Fruit fly (Drosophila melanogaster) whole organism, prepupa: Measurements from ENCODE around the gene fzr.
A peak's percentile ranks its signal among the peaks of the same experiment; 100 is the strongest.

Experiments
- Blimp-1 ChIP-seq: fragments of 200-800 bp; sonication (Bioruptor generic); optimal IDR thresholded peaks from 3 replicates; lab custom pipeline; 2017; ENCODE audit warnings: missing biosample characterization, missing genetic modification characterization, mild to moderate bottlenecking, moderate library complexity, missing genetic modification reagents
- CG10631 ChIP-seq: fragments of 200-800 bp; sonication (Bioruptor generic); optimal IDR thresholded peaks from 2 replicates; lab custom pipeline; 2016; ENCODE audit warnings: missing biosample characterization, missing genetic modification characterization
- CG10669 ChIP-seq: fragments of 200-800 bp; sonication (Bioruptor generic); optimal IDR thresholded peaks from 3 replicates; lab custom pipeline; 2018; ENCODE audit warnings: missing biosample characterization, mild to moderate bottlenecking, missing genetic modification characterization, moderate library complexity
- CG11902 ChIP-seq: fragments of 200-800 bp; sonication (Bioruptor generic); optimal IDR thresholded peaks from 3 replicates; lab custom pipeline; 2016; ENCODE audit warnings: missing biosample characterization, missing genetic modification characterization
- CG15336 ChIP-seq: fragments of 200-800 bp; sonication (Bioruptor generic); IDR thresholded peaks from 2 replicates; pipeline ENCODE4 v1.3.6; 2022; ENCODE audit warnings: missing biosample characterization, missing genetic modification characterization
- CG1621 ChIP-seq: fragments of 200-800 bp; sonication (Bioruptor generic); optimal IDR thresholded peaks from 3 replicates; lab custom pipeline; 2018; ENCODE audit warnings: missing biosample characterization, mild to moderate bottlenecking, missing genetic modification characterization
- CG16779 ChIP-seq: fragments of 200-800 bp; sonication (Bioruptor generic); optimal IDR thresholded peaks from 3 replicates; lab custom pipeline; 2017; ENCODE audit warnings: missing biosample characterization, mild to moderate bottlenecking, missing genetic modification characterization
- CG3032 ChIP-seq: fragments of 200-800 bp; optimal IDR thresholded peaks from 2 replicates; lab custom pipeline; 2019; ENCODE audit warnings: missing biosample characterization, mild to moderate bottlenecking, missing genetic modification characterization, moderate library complexity
- CG31627 ChIP-seq: fragments of 200-800 bp; sonication (Bioruptor generic); optimal IDR thresholded peaks from 3 replicates; lab custom pipeline; 2016; ENCODE audit warnings: missing biosample characterization, missing genetic modification characterization
- CG32006 ChIP-seq: fragments of 200-800 bp; sonication (Bioruptor generic); optimal IDR thresholded peaks from 3 replicates; lab custom pipeline; 2017; ENCODE audit warnings: missing biosample characterization, mild to moderate bottlenecking, missing genetic modification characterization
- CG34406 ChIP-seq: fragments of 200-800 bp; sonication (Bioruptor generic); optimal IDR thresholded peaks from 3 replicates; lab custom pipeline; 2016; ENCODE audit warnings: missing biosample characterization, missing genetic modification characterization
- CG3919 ChIP-seq: fragments of 200-800 bp; sonication (Bioruptor generic); optimal IDR thresholded peaks from 3 replicates; lab custom pipeline; 2016; ENCODE audit warnings: missing biosample characterization, missing genetic modification characterization
- CG6163 ChIP-seq: fragments of 200-800 bp; sonication (Bioruptor generic); IDR thresholded peaks from 3 replicates; pipeline ENCODE4 v1.3.6; 2022; ENCODE audit warnings: missing biosample characterization, missing genetic modification characterization
- CG6276 ChIP-seq: fragments of 200-800 bp; sonication (Bioruptor generic); optimal IDR thresholded peaks from 2 replicates; lab custom pipeline; 2017; ENCODE audit warnings: missing biosample characterization, mild to moderate bottlenecking, missing genetic modification characterization
- CG6792 ChIP-seq: fragments of 200-800 bp; sonication (Bioruptor generic); optimal IDR thresholded peaks from 3 replicates; lab custom pipeline; 2016; ENCODE audit warnings: missing biosample characterization, missing genetic modification characterization
- CG6808 ChIP-seq: fragments of 200-800 bp; sonication (Bioruptor generic); optimal IDR thresholded peaks from 3 replicates; lab custom pipeline; 2017; ENCODE audit warnings: missing biosample characterization, missing genetic modification characterization, mild to moderate bottlenecking, moderate library complexity, missing genetic modification reagents
- CG7368 ChIP-seq: fragments of 200-800 bp; sonication (Bioruptor generic); optimal IDR thresholded peaks from 3 replicates; lab custom pipeline; 2016; ENCODE audit warnings: missing biosample characterization, missing genetic modification characterization
- CG8632 ChIP-seq: fragments of 200-800 bp; sonication (Bioruptor generic); optimal IDR thresholded peaks from 3 replicates; lab custom pipeline; 2016; ENCODE audit warnings: missing biosample characterization, missing genetic modification characterization
- CG9139 ChIP-seq: fragments of 200-800 bp; sonication (Bioruptor generic); optimal IDR thresholded peaks from 3 replicates; lab custom pipeline; 2017; ENCODE audit warnings: missing biosample characterization, mild to moderate bottlenecking, missing genetic modification characterization
- Eip75B ChIP-seq: fragments of 200-800 bp; sonication (Bioruptor generic); optimal IDR thresholded peaks from 3 replicates; lab custom pipeline; 2016; ENCODE audit warnings: missing biosample characterization, missing genetic modification characterization
- Eip78C ChIP-seq: fragments of 200-800 bp; sonication (Bioruptor generic); peaks from one replicate; lab custom pipeline; 2016; ENCODE audit warnings: missing biosample characterization, missing genetic modification characterization
- Gug ChIP-seq: fragments of 200-800 bp; sonication (Bioruptor generic); IDR thresholded peaks from 2 replicates; pipeline ENCODE4 v1.3.6; 2022; ENCODE audit warnings: missing biosample characterization, missing genetic modification characterization
- Hr39 ChIP-seq: fragments of 200-800 bp; sonication (Bioruptor generic); optimal IDR thresholded peaks from 2 replicates; lab custom pipeline; 2016; ENCODE audit warnings: missing biosample characterization, missing genetic modification characterization
- Hr4 ChIP-seq: fragments of 200-800 bp; sonication (Bioruptor generic); optimal IDR thresholded peaks from 3 replicates; lab custom pipeline; 2016; ENCODE audit warnings: missing biosample characterization, missing genetic modification characterization
- Met ChIP-seq: fragments of 200-800 bp; sonication (Bioruptor generic); optimal IDR thresholded peaks from 3 replicates; lab custom pipeline; 2016; ENCODE audit warnings: missing biosample characterization, missing genetic modification characterization
- OdsH ChIP-seq: fragments of 200-800 bp; sonication (Bioruptor generic); optimal IDR thresholded peaks from 3 replicates; lab custom pipeline; 2016; ENCODE audit warnings: missing biosample characterization, missing genetic modification characterization
- Sox15 ChIP-seq: fragments of 200-800 bp; sonication (Bioruptor generic); optimal IDR thresholded peaks from 3 replicates; lab custom pipeline; 2016; ENCODE audit warnings: missing biosample characterization, missing genetic modification characterization
- acj6 ChIP-seq: fragments of 200-800 bp; sonication (Bioruptor generic); optimal IDR thresholded peaks from 3 replicates; lab custom pipeline; 2016; ENCODE audit warnings: missing biosample characterization, missing genetic modification characterization
- cyc ChIP-seq: fragments of 200-800 bp; sonication (Bioruptor generic); optimal IDR thresholded peaks from 3 replicates; lab custom pipeline; 2016; ENCODE audit warnings: missing biosample characterization, missing genetic modification characterization
- dsx ChIP-seq: fragments of 200-800 bp; optimal IDR thresholded peaks from 3 replicates; lab custom pipeline; 2019; ENCODE audit warnings: missing biosample characterization, mild to moderate bottlenecking, missing genetic modification characterization, moderate library complexity; ENCODE audit not compliant: poor library complexity, severe bottlenecking
- eg ChIP-seq: fragments of 200-800 bp; sonication (Bioruptor generic); IDR thresholded peaks from 3 replicates; pipeline ENCODE4 v1.3.6; 2022; ENCODE audit warnings: missing biosample characterization, missing genetic modification characterization
- esn ChIP-seq: fragments of 200-800 bp; sonication (Bioruptor generic); optimal IDR thresholded peaks from 2 replicates; lab custom pipeline; 2016; ENCODE audit warnings: missing biosample characterization, mild to moderate bottlenecking, missing genetic modification characterization, moderate library complexity
- fd85E ChIP-seq: fragments of 200-800 bp; sonication (Bioruptor generic); optimal IDR thresholded peaks from 3 replicates; lab custom pipeline; 2016; ENCODE audit warnings: missing biosample characterization, missing genetic modification characterization
- fkh ChIP-seq: fragments of 200-800 bp; sonication (Bioruptor generic); optimal IDR thresholded peaks from 3 replicates; lab custom pipeline; 2017; ENCODE audit warnings: missing biosample characterization, mild to moderate bottlenecking, missing genetic modification characterization, moderate library complexity
- lz ChIP-seq: fragments of 200-800 bp; sonication (Bioruptor generic); optimal IDR thresholded peaks from 3 replicates; lab custom pipeline; 2016; ENCODE audit warnings: missing biosample characterization, missing genetic modification characterization
- net ChIP-seq: fragments of 200-800 bp; sonication (Bioruptor generic); optimal IDR thresholded peaks from 3 replicates; lab custom pipeline; 2016; ENCODE audit warnings: missing biosample characterization, missing genetic modification characterization
- pdm3 ChIP-seq: fragments of 200-800 bp; sonication (Bioruptor generic); optimal IDR thresholded peaks from 3 replicates; lab custom pipeline; 2016; ENCODE audit warnings: missing biosample characterization, missing genetic modification characterization
- spab ChIP-seq: fragments of 200-800 bp; sonication (Bioruptor generic); optimal IDR thresholded peaks from 2 replicates; lab custom pipeline; 2017; ENCODE audit warnings: missing biosample characterization, mild to moderate bottlenecking, missing genetic modification characterization, missing genetic modification reagents
- ss ChIP-seq, 2 experiments: fragments of 200-800 bp; sonication (Bioruptor generic); optimal IDR thresholded peaks; 2 replicates in 1 of 2; 3 replicates in 1 of 2; lab custom pipeline; 2017 to 2018; ENCODE audit warnings: mild to moderate bottlenecking in 2 of 2, missing biosample characterization in 2 of 2, missing genetic modification characterization in 2 of 2, moderate library complexity in 1 of 2
- svp ChIP-seq: fragments of 200-800 bp; sonication (Bioruptor generic); peaks from one replicate; lab custom pipeline; 2016; ENCODE audit warnings: missing biosample characterization, missing genetic modification characterization
- topi ChIP-seq: fragments of 200-800 bp; sonication (Bioruptor generic); optimal IDR thresholded peaks from 3 replicates; lab custom pipeline; 2016; ENCODE audit warnings: missing biosample characterization, missing genetic modification characterization
- vri ChIP-seq: fragments of 200-800 bp; sonication (Bioruptor generic); optimal IDR thresholded peaks from 3 replicates; lab custom pipeline; 2016; ENCODE audit warnings: missing biosample characterization, mild to moderate bottlenecking, missing genetic modification characterization

The fzr gene

DNA sequence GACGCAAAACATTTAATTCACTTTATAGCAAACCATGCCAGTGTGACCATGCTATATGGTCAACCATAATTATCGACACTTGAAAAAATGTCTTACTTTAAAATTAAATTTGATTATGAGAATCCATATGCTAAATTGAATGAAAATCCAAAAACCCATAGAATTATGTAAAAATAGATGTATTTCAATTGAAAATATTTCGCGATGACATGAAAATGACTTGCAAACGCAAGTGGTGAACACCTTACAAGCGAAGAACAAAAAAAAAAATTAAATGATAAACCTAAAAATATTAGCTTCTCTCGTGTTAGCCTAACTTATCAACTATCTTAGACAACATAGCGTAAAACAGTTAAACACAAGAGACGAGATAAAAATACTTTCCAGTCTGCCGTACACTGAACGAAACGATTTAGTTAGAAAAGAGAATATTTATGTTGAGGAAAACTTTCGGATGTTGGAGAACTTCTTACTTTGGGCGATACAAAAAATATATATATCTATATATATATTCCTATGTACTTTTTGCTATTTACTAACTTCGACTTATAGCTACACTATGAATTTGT is 560 bp upstream of the fzr start (continued):
- TF ChIP-seq CG11902 (GFP tag; lab: Kevin White, UChicago) (no peak), acj6 (GFP tag; lab: Kevin White, UChicago) (peak; percentile 61), CG10631 (GFP tag; lab: Kevin White, UChicago) (peak; percentile 62), Hr4 (peak; percentile 64), CG6808 (GFP tag; lab: Kevin White, UChicago) (peak; percentile 30), CG3919 (peak; percentile 61), Eip75B (GFP tag; lab: Kevin White, UChicago) (peak; percentile 44), Sox15 (GFP tag; lab: Kevin White, UChicago) (peak; percentile 38), Hr39 (GFP tag; lab: Kevin White, UChicago) (peak; percentile 67), CG1621 (no peak), CG34406 (GFP tag; lab: Kevin White, UChicago) (peak; percentile 46), CG31627 (GFP tag; lab: Kevin White, UChicago) (peak; percentile 57), OdsH (GFP tag; lab: Kevin White, UChicago) (peak; percentile 62), Blimp-1 (no peak)

DNA sequence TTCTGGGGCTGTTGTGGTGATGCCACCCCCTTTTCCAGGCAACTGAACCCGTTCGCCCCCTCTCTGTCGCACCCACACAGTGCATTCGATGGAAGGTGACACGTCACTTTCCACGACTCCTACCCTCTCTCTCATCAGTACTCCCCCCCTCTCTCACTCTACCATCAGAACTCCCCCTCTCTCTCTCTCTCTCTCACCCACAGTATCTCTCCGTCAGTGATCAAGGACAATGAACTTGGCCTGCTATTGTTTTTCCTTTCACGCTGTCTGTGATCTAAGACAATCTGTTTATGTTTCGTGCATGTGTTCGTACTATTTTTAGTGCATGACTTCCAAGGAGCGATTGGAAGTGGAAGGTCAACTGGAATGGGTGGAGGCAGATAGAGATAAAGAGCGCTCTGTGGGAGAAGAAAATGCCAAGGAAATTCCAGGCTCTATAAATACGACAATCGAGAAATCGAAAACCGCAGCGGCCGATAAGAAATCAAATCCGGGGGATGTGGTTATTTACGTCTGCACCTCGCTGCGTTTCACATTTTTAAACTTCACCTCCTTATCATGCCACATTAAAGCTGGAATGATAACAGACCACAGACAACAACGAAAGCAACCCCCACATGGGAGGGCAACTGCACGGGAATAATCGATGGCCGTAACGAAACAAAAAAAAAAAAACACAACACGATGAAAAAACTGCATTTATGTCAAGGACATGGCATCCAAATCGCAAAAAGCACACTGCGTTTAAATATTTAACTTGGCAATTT is 1.0 kb downstream of the fzr start:
- TF ChIP-seq Sox15 (GFP tag; lab: Kevin White, UChicago): no peak
- TF ChIP-seq svp (GFP tag; lab: Kevin White, UChicago): peak; percentile 95
- TF ChIP-seq, all 60 proteins: peak for 1

DNA sequence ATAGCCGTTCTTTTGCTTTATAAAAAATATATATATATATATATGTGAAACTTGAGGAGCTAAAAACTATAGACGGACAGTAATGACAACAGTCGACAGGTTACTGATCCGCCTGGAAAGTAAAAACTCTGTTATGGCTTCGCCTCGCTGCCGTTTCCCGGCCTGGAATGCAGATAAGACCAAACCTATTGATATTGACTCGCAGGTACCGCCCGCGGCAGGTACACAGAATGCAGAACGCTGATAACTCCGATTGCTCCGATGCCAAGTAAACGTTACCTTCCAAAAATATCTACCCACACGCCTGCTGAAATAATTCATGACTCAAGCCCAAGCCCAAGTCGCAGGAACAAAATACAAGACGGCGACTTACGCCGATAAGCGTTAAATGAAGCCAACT is 1.9 kb downstream of the fzr start:
- TF ChIP-seq CG8632 (GFP tag; lab: Kevin White, UChicago): no peak
- TF ChIP-seq esn (GFP tag; lab: Kevin White, UChicago): peak; percentile 30
- TF ChIP-seq CG6808 (GFP tag; lab: Kevin White, UChicago): no peak
- peak; percentile 12 for TF ChIP-seq net
- peak; percentile 34 for TF ChIP-seq Eip78C (GFP tag; lab: Kevin White, UChicago)
- TF ChIP-seq spab (GFP tag; lab: Kevin White, UChicago): no peak
- TF ChIP-seq cyc: no peak
- TF ChIP-seq CG32006 (GFP tag; lab: Kevin White, UChicago): no peak
- TF ChIP-seq CG9139 (GFP tag; lab: Kevin White, UChicago): peak; percentile 22
- TF ChIP-seq acj6 (GFP tag; lab: Kevin White, UChicago): no peak
- TF ChIP-seq CG6163: 0 out of 3 replicates have a peak, but pooled peaks have one; percentile 34
- TF ChIP-seq pdm3 (GFP tag; lab: Kevin White, UChicago): no peak
- peak; percentile 59 for TF ChIP-seq vri (GFP tag; lab: Kevin White, UChicago)
- peak; percentile 27 for TF ChIP-seq CG10631 (GFP tag; lab: Kevin White, UChicago)
- TF ChIP-seq CG6276 (GFP tag; lab: Kevin White, UChicago): no peak
- 0 out of 3 replicates have a peak, but pooled peaks have one; percentile 21 for TF ChIP-seq eg (GFP tag; lab: Robert Waterston, UW)
- TF ChIP-seq CG10669 (GFP tag; lab: Kevin White, UChicago): no peak
- no peak for TF ChIP-seq Met (GFP tag; lab: Kevin White, UChicago)
- peak in 1 of 2 experiments; percentile 55 for TF ChIP-seq ss (GFP tag; optimal IDR thresholded peaks at IDR 0.05; lab: Kevin White, UChicago)
- TF ChIP-seq topi (GFP tag; lab: Kevin White, UChicago): peak; percentile 6
- peak; percentile 52 for TF ChIP-seq svp (GFP tag; lab: Kevin White, UChicago)
- TF ChIP-seq fd85E (GFP tag; lab: Kevin White, UChicago): no peak
- no peak for TF ChIP-seq CG15336 (GFP tag; lab: Robert Waterston, UW)
- no peak for TF ChIP-seq lz (GFP tag; lab: Kevin White, UChicago)
- TF ChIP-seq Blimp-1: peak; percentile 33
- no peak for TF ChIP-seq CG11902 (GFP tag; lab: Kevin White, UChicago)
- no peak for TF ChIP-seq CG3032 (tag; lab: Kevin White, UChicago)
- TF ChIP-seq fkh (GFP tag; lab: Kevin White, UChicago): no peak
- TF ChIP-seq CG31627 (GFP tag; lab: Kevin White, UChicago): no peak
- TF ChIP-seq dsx (GFP tag; lab: Kevin White, UChicago): no peak
- TF ChIP-seq CG34406 (GFP tag; lab: Kevin White, UChicago): peak; percentile 11
- TF ChIP-seq CG16779 (tag; lab: Kevin White, UChicago): no peak
- TF ChIP-seq Gug: no peak
- TF ChIP-seq CG7368 (GFP tag; lab: Kevin White, UChicago): no peak
- peak; percentile 5 for TF ChIP-seq CG6792 (GFP tag; lab: Kevin White, UChicago)
- TF ChIP-seq, all 60 proteins: peak for 14
